Worm (Caenorhabditis elegans) whole organism, L4 larva: ENCODE results near the gene sup-18.

ENCODE experiments used
- R02D3.7 ChIP-seq: fragments of 150-350 bp; sonication (generic microtip); optimal IDR thresholded peaks from 3 replicates; lab custom pipeline; 2014; ENCODE audit warnings: missing biosample characterization, missing genetic modification characterization
- aha-1 ChIP-seq: fragments of 150-350 bp; peaks from one replicate; lab custom pipeline; 2014; ENCODE audit warnings: missing biosample characterization, missing genetic modification characterization
- lin-15B ChIP-seq: fragments of 150-350 bp; sonication (generic microtip); optimal IDR thresholded peaks from 3 replicates; lab custom pipeline; 2014; ENCODE audit warnings: missing biosample characterization, missing genetic modification characterization
- lin-38 ChIP-seq: fragments of 200-800 bp; sonication (Bioruptor generic); IDR thresholded peaks from 2 replicates; pipeline ENCODE4 v1.3.6; 2022; ENCODE audit warnings: missing genetic modification reagents, missing genetic modification characterization, missing compliant biosample characterization
- lin-39 ChIP-seq: fragments of 150-350 bp; optimal IDR thresholded peaks from 2 replicates; lab custom pipeline; 2014; ENCODE audit warnings: missing biosample characterization, missing genetic modification reagents, missing genetic modification characterization
- mdt-29 ChIP-seq: fragments of 200-800 bp; sonication (Bioruptor generic); IDR thresholded peaks from 2 replicates; pipeline ENCODE4 v1.3.6; 2022; ENCODE audit warnings: missing genetic modification reagents, missing genetic modification characterization, missing compliant biosample characterization
- sdz-12 ChIP-seq: fragments of 200-800 bp; sonication (Bioruptor generic); optimal IDR thresholded peaks from 2 replicates; lab custom pipeline; 2018; ENCODE audit warnings: mild to moderate bottlenecking, missing genetic modification characterization, missing compliant biosample characterization
- skn-1 ChIP-seq: fragments of 150-350 bp; optimal IDR thresholded peaks from 2 replicates; lab custom pipeline; 2014; ENCODE audit warnings: missing biosample characterization, missing genetic modification characterization
- snpc-4 ChIP-seq: fragments of 150-350 bp; optimal IDR thresholded peaks from 2 replicates; lab custom pipeline; 2014; ENCODE audit warnings: missing biosample characterization, missing genetic modification characterization
- unc-62 ChIP-seq, 3 experiments: fragments of 150-350 bp in 1 of 3; sonication (generic microtip); optimal IDR thresholded peaks in 2 of 3; peaks in 1 of 3; 1 replicate in 1 of 3; 2 replicates in 2 of 3; lab custom pipeline; 2014 to 2017; ENCODE audit warnings: missing biosample characterization in 3 of 3, missing genetic modification characterization in 3 of 3, missing genetic modification reagents in 3 of 3, missing genotype in 1 of 3
- zfp-3 ChIP-seq: fragments of 200-800 bp; sonication (Bioruptor generic); conservative IDR thresholded peaks from 2 replicates; pipeline ENCODE4 v1.3.6; 2022; ENCODE audit warnings: missing genetic modification reagents, missing genetic modification characterization, missing compliant biosample characterization

DNA sequence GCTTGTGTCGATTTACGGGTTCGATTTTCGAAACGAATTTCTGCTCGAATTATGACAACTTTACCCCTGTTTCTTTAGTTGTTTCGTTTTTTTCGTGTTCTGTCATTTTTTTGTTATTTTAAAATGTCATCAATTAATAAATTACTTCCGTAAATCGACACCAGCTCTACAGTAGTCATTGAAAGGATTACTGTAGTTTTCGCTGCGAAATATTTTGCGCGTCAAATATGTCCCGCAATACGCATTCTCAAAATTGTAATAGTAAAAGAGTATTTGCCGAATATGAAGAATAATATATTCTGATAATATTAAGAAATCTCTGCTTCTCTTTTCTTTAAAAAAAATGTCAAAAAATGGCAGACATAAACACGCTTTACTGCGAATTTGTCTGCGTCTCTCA, 14.5 kb upstream of the sup-18 start:
- TF ChIP-seq unc-62 (GFP tag; optimal IDR thresholded peaks at IDR 0.05 in 1 of 2; lab: Kevin White, UChicago): no peak
- TF ChIP-seq unc-62 (tag; optimal IDR thresholded peaks at IDR 0.05; lab: Kevin White, UChicago): no peak
- TF ChIP-seq snpc-4: no peak
- no peak for TF ChIP-seq mdt-29 (GFP tag; lab: Robert Waterston, UW)
- TF ChIP-seq zfp-3: no peak
- no peak for TF ChIP-seq sdz-12 (GFP tag; lab: Kevin White, UChicago)
- no peak for TF ChIP-seq lin-39
- no peak for TF ChIP-seq lin-15B (tag; lab: Kevin White, UChicago)
- no peak for TF ChIP-seq aha-1 (tag; lab: Kevin White, UChicago)
- no peak for TF ChIP-seq R02D3.7 (tag; lab: Kevin White, UChicago)
- no peak for TF ChIP-seq lin-38 (GFP tag; lab: Robert Waterston, UW)
- no peak for TF ChIP-seq skn-1 (tag; lab: Kevin White, UChicago)
